Worm (Caenorhabditis elegans) whole organism, L3 larva: Measurements from ENCODE around the gene clec-266.

Experiments
- ama-1 ChIP-seq: fragments of 150-350 bp; optimal IDR thresholded peaks from 2 replicates; lab custom pipeline; 2018
- ceh-28 ChIP-seq: fragments of 150-350 bp; optimal IDR thresholded peaks from 2 replicates; lab custom pipeline; 2014; ENCODE audit warnings: missing biosample characterization, missing genetic modification reagents, missing genetic modification characterization
- ceh-9 ChIP-seq: sonication (generic microtip); optimal IDR thresholded peaks from 2 replicates; lab custom pipeline; 2018; ENCODE audit warnings: missing biosample characterization, missing genetic modification characterization
- elt-2 ChIP-seq: sonication (generic microtip); optimal IDR thresholded peaks from 2 replicates; lab custom pipeline; 2016; ENCODE audit warnings: missing genetic modification reagents, mild to moderate bottlenecking, missing genetic modification characterization, missing compliant biosample characterization
- fkh-10 ChIP-seq: sonication (generic microtip); optimal IDR thresholded peaks from 2 replicates; lab custom pipeline; 2017; ENCODE audit warnings: missing biosample characterization, missing genetic modification reagents, missing genetic modification characterization
- fos-1 ChIP-seq: fragments of 150-350 bp; optimal IDR thresholded peaks from 2 replicates; lab custom pipeline; 2014; ENCODE audit warnings: missing biosample characterization, missing genetic modification characterization
- mdl-1 ChIP-seq: fragments of 150-350 bp; optimal IDR thresholded peaks from 2 replicates; lab custom pipeline; 2014; ENCODE audit warnings: missing biosample characterization, missing genetic modification characterization
- nhr-12 ChIP-seq: fragments of 150-350 bp; optimal IDR thresholded peaks from 2 replicates; lab custom pipeline; 2014; ENCODE audit warnings: missing biosample characterization, missing genetic modification characterization
- nhr-237 ChIP-seq: fragments of 150-350 bp; optimal IDR thresholded peaks from 2 replicates; lab custom pipeline; 2014; ENCODE audit warnings: missing biosample characterization, missing genetic modification characterization
- nhr-43 ChIP-seq: sonication (generic microtip); optimal IDR thresholded peaks from 2 replicates; lab custom pipeline; 2016; ENCODE audit warnings: mild to moderate bottlenecking, missing genetic modification characterization, missing compliant biosample characterization; ENCODE audit not compliant: poor library complexity, severe bottlenecking
- pha-4 ChIP-seq: fragments of 150-350 bp; optimal IDR thresholded peaks from 2 replicates; lab custom pipeline; 2014; ENCODE audit warnings: missing biosample characterization, missing genetic modification reagents, missing genetic modification characterization
- unc-62 ChIP-seq: fragments of 150-350 bp; sonication (generic microtip); optimal IDR thresholded peaks from 4 replicates; lab custom pipeline; 2014; ENCODE audit warnings: missing biosample characterization, missing genetic modification reagents, missing genetic modification characterization
- zag-1 ChIP-seq: fragments of 150-350 bp; optimal IDR thresholded peaks from 2 replicates; lab custom pipeline; 2014; ENCODE audit warnings: missing biosample characterization, missing genetic modification characterization

ce11 chrX:6583385-6583784, 39.3 kb downstream of the clec-266 start:
- no peak for TF ChIP-seq pha-4
- no peak for TF ChIP-seq nhr-43 (tag; lab: Kevin White, UChicago)
- TF ChIP-seq fkh-10 (GFP tag; lab: Kevin White, UChicago), result no peak
- TF ChIP-seq zag-1 (tag; lab: Kevin White, UChicago), result no peak
- TF ChIP-seq nhr-237 (tag; lab: Kevin White, UChicago), result no peak
- no peak for TF ChIP-seq mdl-1 (tag; lab: Kevin White, UChicago)
- no peak for TF ChIP-seq ceh-9
- no peak for TF ChIP-seq fos-1
- TF ChIP-seq unc-62, result no peak
- TF ChIP-seq elt-2 (tag; lab: Kevin White, UChicago), result no peak
- TF ChIP-seq ceh-28, result no peak
- TF ChIP-seq ama-1 (lab: Kevin White, UChicago), result no peak
- TF ChIP-seq nhr-12 (tag; lab: Kevin White, UChicago), result no peak
